Worm (Caenorhabditis elegans) whole organism, early embryonic: ENCODE results near the gene lgg-1.

Experiments
- ama-1 ChIP-seq: fragments of 150-350 bp; optimal IDR thresholded peaks from 2 replicates; lab custom pipeline; 2014
- ceh-13 ChIP-seq: fragments of 200-800 bp; sonication (Bioruptor generic); optimal IDR thresholded peaks from 2 replicates; lab custom pipeline; 2018; ENCODE audit warnings: mild to moderate bottlenecking, missing genetic modification characterization, missing compliant biosample characterization
- ceh-36 ChIP-seq: sonication (generic microtip); optimal IDR thresholded peaks from 2 replicates; lab custom pipeline; 2016; ENCODE audit warnings: missing genetic modification characterization, inconsistent platforms, missing compliant biosample characterization
- hnd-1 ChIP-seq: sonication (generic microtip); optimal IDR thresholded peaks from 2 replicates; lab custom pipeline; 2016; ENCODE audit warnings: missing genetic modification characterization, missing compliant biosample characterization
- sea-1 ChIP-seq: fragments of 200-800 bp; sonication (Bioruptor generic); conservative IDR thresholded peaks from 2 replicates; pipeline ENCODE4 v1.3.6; 2022; ENCODE audit warnings: missing genetic modification characterization, missing compliant biosample characterization
- tbx-11 ChIP-seq: fragments of 200-800 bp; sonication (Bioruptor generic); IDR thresholded peaks from 2 replicates; pipeline ENCODE4 v1.3.6; 2022; ENCODE audit warnings: missing genetic modification characterization, missing compliant biosample characterization
- tra-4 ChIP-seq: sonication (generic microtip); optimal IDR thresholded peaks from 2 replicates; lab custom pipeline; 2017; ENCODE audit warnings: missing genetic modification characterization, missing compliant biosample characterization

DNA sequence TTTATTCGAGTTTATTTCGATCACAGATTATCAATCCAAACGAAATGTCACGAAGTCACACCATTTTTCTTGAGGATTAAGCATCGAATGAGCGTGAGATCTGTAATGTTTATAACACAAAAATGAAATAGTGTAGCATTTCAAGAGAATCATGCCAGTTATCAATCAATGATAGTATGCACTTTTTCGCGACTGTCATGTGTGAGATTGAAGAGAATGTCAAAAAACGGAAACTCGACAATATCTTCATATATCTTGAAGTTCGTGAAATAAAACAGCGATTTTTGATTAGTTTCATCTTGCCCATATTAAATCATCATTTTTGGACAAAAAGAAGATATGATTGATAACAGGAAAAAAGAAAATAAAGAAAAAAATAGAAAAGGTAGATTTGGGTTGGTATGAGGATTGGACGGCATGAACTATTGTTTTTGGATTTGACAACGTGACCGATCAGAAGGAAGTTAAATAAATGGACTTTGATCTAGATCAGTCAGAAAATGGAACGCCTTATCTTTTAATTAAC lies 31.6 kb upstream of the lgg-1 start:
- TF ChIP-seq ceh-36 (tag; lab: Kevin White, UChicago) (no peak), hnd-1 (tag; lab: Kevin White, UChicago) (no peak), ceh-13 (no peak), ama-1 (lab: Kevin White, UChicago) (no peak), sea-1 (GFP tag; lab: Robert Waterston, UW) (no peak), tra-4 (tag; lab: Kevin White, UChicago) (no peak), tbx-11 (no peak)
